Fruit fly (Drosophila melanogaster): ENCODE data around the gene CG1792.

CG1792 gene

dm6 chr3R:31626237-31626636, 10.1 kb downstream of the CG1792 start:
- TF ChIP-seq dac (GFP tag; optimal IDR thresholded peaks at IDR 0.05) (no peak), Sox15 (GFP tag; optimal IDR thresholded peaks at IDR 0.05) (no peak), OdsH (GFP tag; optimal IDR thresholded peaks at IDR 0.05) (no peak), CG8119 (GFP tag; IDR thresholded peaks at IDR 0.05) (no peak), net (GFP tag; optimal IDR thresholded peaks at IDR 0.05) (no peak), CG6808 (GFP tag; optimal IDR thresholded peaks at IDR 0.05) (no peak)

dm6 chr3R:31627186-31627585, 11.1 kb downstream of the CG1792 start:
- no peak for TF ChIP-seq Sox15 (GFP tag; optimal IDR thresholded peaks at IDR 0.05)
- TF ChIP-seq CG7368 (GFP tag; optimal IDR thresholded peaks at IDR 0.05) = no peak
- TF ChIP-seq Hr4 (GFP tag; optimal IDR thresholded peaks at IDR 0.05) = peak; percentile 69
- no peak for TF ChIP-seq topi (GFP tag; optimal IDR thresholded peaks at IDR 0.05)
- TF ChIP-seq Hr39 (GFP tag; optimal IDR thresholded peaks at IDR 0.05) = no peak
- no peak for TF ChIP-seq vri (GFP tag; optimal IDR thresholded peaks at IDR 0.05)
- TF ChIP-seq Lpt (GFP tag; optimal IDR thresholded peaks at IDR 0.05) = peak; percentile 39
- TF ChIP-seq CG10669 (GFP tag; optimal IDR thresholded peaks at IDR 0.05) = no peak
- TF ChIP-seq pdm3 (GFP tag; optimal IDR thresholded peaks at IDR 0.05) = peak; percentile 21
- TF ChIP-seq acj6 (GFP tag; optimal IDR thresholded peaks at IDR 0.05) = no peak
- TF ChIP-seq Hr38 (GFP tag; optimal IDR thresholded peaks at IDR 0.05) = no peak
- TF ChIP-seq dac (GFP tag; optimal IDR thresholded peaks at IDR 0.05) = no peak
- TF ChIP-seq Eip93F (GFP tag; optimal IDR thresholded peaks at IDR 0.05) = no peak
- TF ChIP-seq CG1621 (tag; optimal IDR thresholded peaks at IDR 0.05) = no peak
- peak; percentile 71 for TF ChIP-seq CG8119 (GFP tag; IDR thresholded peaks at IDR 0.05)
- no peak for TF ChIP-seq CG8319 (GFP tag; optimal IDR thresholded peaks at IDR 0.05)
- no peak for TF ChIP-seq cyc (GFP tag; optimal IDR thresholded peaks at IDR 0.05)
- peak; percentile 0 for TF ChIP-seq achi (GFP tag; optimal IDR thresholded peaks at IDR 0.05)
- TF ChIP-seq fkh (GFP tag; optimal IDR thresholded peaks at IDR 0.05) = no peak
- peak; percentile 6 for TF ChIP-seq CG6276 (GFP tag; optimal IDR thresholded peaks at IDR 0.05)
- TF ChIP-seq CG6854 (GFP tag; optimal IDR thresholded peaks at IDR 0.05) = no peak
- TF ChIP-seq Blimp-1 (GFP tag; optimal IDR thresholded peaks at IDR 0.05) = no peak
- TF ChIP-seq Ets21C (GFP tag; optimal IDR thresholded peaks at IDR 0.05) = no peak
- peak; percentile 13 for TF ChIP-seq CG3919 (GFP tag; optimal IDR thresholded peaks at IDR 0.05)
- TF ChIP-seq eg (GFP tag; IDR thresholded peaks at IDR 0.05) = peak; percentile 66; the same call in 2 of the 3 replicates
- no peak for TF ChIP-seq CG16779 (tag; optimal IDR thresholded peaks at IDR 0.05)
- TF ChIP-seq salr (GFP tag; optimal IDR thresholded peaks at IDR 0.05) = peak in 1 of 2 experiments; percentile 1
- no peak for TF ChIP-seq net (GFP tag; optimal IDR thresholded peaks at IDR 0.05)
- no peak for TF ChIP-seq CG3032 (tag; optimal IDR thresholded peaks at IDR 0.05)
- no peak for TF ChIP-seq Met (GFP tag; optimal IDR thresholded peaks at IDR 0.05)
- no peak for TF ChIP-seq dsx (GFP tag; optimal IDR thresholded peaks at IDR 0.05; ENCODE audit: poor library complexity, severe bottlenecking)
- TF ChIP-seq CG8632 (GFP tag; optimal IDR thresholded peaks at IDR 0.05) = no peak
- TF ChIP-seq esn (GFP tag; optimal IDR thresholded peaks at IDR 0.05) = no peak
- TF ChIP-seq CG31627 (GFP tag; optimal IDR thresholded peaks at IDR 0.05) = no peak
- no peak for TF ChIP-seq Sox14 (GFP tag; optimal IDR thresholded peaks at IDR 0.05)
- no peak for TF ChIP-seq CG6808 (GFP tag; optimal IDR thresholded peaks at IDR 0.05)
- TF ChIP-seq spab (GFP tag; optimal IDR thresholded peaks at IDR 0.05) = no peak
- TF ChIP-seq fd59A (GFP tag; optimal IDR thresholded peaks at IDR 0.05) = no peak
- TF ChIP-seq Gug (GFP tag; IDR thresholded peaks at IDR 0.05) = peak; percentile 56
- peak; percentile 55; the same call in 2 of the 3 replicates for TF ChIP-seq CG6163 (GFP tag; IDR thresholded peaks at IDR 0.05)
- TF ChIP-seq Eip78C (GFP tag) = peak; percentile 69
- no peak for TF ChIP-seq lz (GFP tag; optimal IDR thresholded peaks at IDR 0.05)
- peak; percentile 24 for TF ChIP-seq CG10631 (GFP tag; optimal IDR thresholded peaks at IDR 0.05)
- peak; percentile 68 for TF ChIP-seq svp (GFP tag)
- TF ChIP-seq CG9139 (GFP tag; optimal IDR thresholded peaks at IDR 0.05) = no peak
- TF ChIP-seq OdsH (GFP tag; optimal IDR thresholded peaks at IDR 0.05) = no peak
- no peak for TF ChIP-seq Sox102F (GFP tag; optimal IDR thresholded peaks at IDR 0.05)
- no peak for TF ChIP-seq CG11902 (GFP tag; optimal IDR thresholded peaks at IDR 0.05)
- TF ChIP-seq CG32006 (GFP tag; optimal IDR thresholded peaks at IDR 0.05) = peak; percentile 60
- TF ChIP-seq fd85E (GFP tag; optimal IDR thresholded peaks at IDR 0.05) = no peak
